Fruit fly (Drosophila melanogaster) whole organism, wandering third instar larva: ENCODE results near the gene CG32639.

ENCODE experiments used
- Abd-B ChIP-seq: fragments of >200 bp; optimal IDR thresholded peaks from 2 replicates; lab custom pipeline; 2017; ENCODE audit warnings: missing biosample characterization, missing genetic modification characterization
- CG32264 ChIP-seq: fragments of 200-800 bp; sonication (Bioruptor generic); optimal IDR thresholded peaks from 2 replicates; lab custom pipeline; 2016; ENCODE audit warnings: missing biosample characterization, missing genetic modification characterization
- CG9705 ChIP-seq: fragments of 200-800 bp; sonication (Bioruptor generic); optimal IDR thresholded peaks from 2 replicates; lab custom pipeline; 2018; ENCODE audit warnings: missing biosample characterization, mild to moderate bottlenecking, missing genetic modification characterization
- CrebA ChIP-seq: fragments of 200-800 bp; sonication (Bioruptor generic); optimal IDR thresholded peaks from 2 replicates; lab custom pipeline; 2016; ENCODE audit warnings: missing biosample characterization, mild to moderate bottlenecking, missing genetic modification characterization, borderline replicate concordance
- GATAd ChIP-seq: sonication (Bioruptor generic); optimal IDR thresholded peaks from 2 replicates; lab custom pipeline; 2016; ENCODE audit warnings: missing biosample characterization, missing genetic modification characterization
- HLH106 ChIP-seq: fragments of 200-800 bp; optimal IDR thresholded peaks from 3 replicates; lab custom pipeline; 2019; ENCODE audit warnings: missing biosample characterization, mild to moderate bottlenecking, missing genetic modification characterization, moderate library complexity
- Hnf4 ChIP-seq: fragments of 200-800 bp; sonication (Bioruptor generic); optimal IDR thresholded peaks from 2 replicates; lab custom pipeline; 2016; ENCODE audit warnings: missing biosample characterization, mild to moderate bottlenecking, missing genetic modification characterization
- Hr78 ChIP-seq: fragments of >200 bp; optimal IDR thresholded peaks from 2 replicates; lab custom pipeline; 2017; ENCODE audit warnings: missing biosample characterization, missing genetic modification characterization
- Hr83 ChIP-seq: fragments of 200-300 bp; sonication (Bioruptor generic); optimal IDR thresholded peaks from 2 replicates; lab custom pipeline; 2016; ENCODE audit warnings: missing biosample characterization, mild to moderate bottlenecking, missing genetic modification characterization, moderate library complexity; ENCODE audit not compliant: poor library complexity, severe bottlenecking
- Jra ChIP-seq: sonication (Bioruptor generic); optimal IDR thresholded peaks from 2 replicates; lab custom pipeline; 2016; ENCODE audit warnings: missing biosample characterization, missing genetic modification characterization
- Mio ChIP-seq: sonication (Bioruptor generic); optimal IDR thresholded peaks from 2 replicates; lab custom pipeline; 2016; ENCODE audit warnings: missing biosample characterization, missing genetic modification characterization
- Myc ChIP-seq: fragments of >200 bp; optimal IDR thresholded peaks from 2 replicates; lab custom pipeline; 2017
- N ChIP-seq: fragments of >200 bp; optimal IDR thresholded peaks from 2 replicates; lab custom pipeline; 2018; ENCODE audit warnings: missing biosample characterization, missing external identifiers, missing genetic modification characterization
- Rel ChIP-seq, 2 experiments: fragments of 200-800 bp; sonication (Bioruptor generic) in 1 of 2; optimal IDR thresholded peaks; 2 replicates in 1 of 2; 3 replicates in 1 of 2; lab custom pipeline; 2016 to 2019; ENCODE audit warnings: mild to moderate bottlenecking in 2 of 2, missing biosample characterization in 2 of 2, missing genetic modification characterization in 2 of 2, moderate library complexity in 1 of 2
- Vsx2 ChIP-seq: fragments of 200-300, 225-300 bp; sonication (Bioruptor generic); optimal IDR thresholded peaks from 2 replicates; lab custom pipeline; 2018; ENCODE audit warnings: missing biosample characterization, missing genetic modification characterization; ENCODE audit not compliant: partially characterized antibody
- br ChIP-seq: fragments of 200-800 bp; sonication (Bioruptor generic); optimal IDR thresholded peaks from 2 replicates; lab custom pipeline; 2016; ENCODE audit warnings: missing biosample characterization, missing genetic modification characterization
- brk ChIP-seq: fragments of 200-800 bp; sonication (Bioruptor generic); optimal IDR thresholded peaks from 2 replicates; lab custom pipeline; 2016; ENCODE audit warnings: missing biosample characterization, mild to moderate bottlenecking, missing genetic modification characterization
- dl ChIP-seq, 2 experiments: fragments of 175-275, 200-275 bp in 1 of 2; fragments of 200-275 bp in 1 of 2; sonication (Bioruptor generic); optimal IDR thresholded peaks; lab custom pipeline; 2018; ENCODE audit warnings: mild to moderate bottlenecking in 2 of 2, missing biosample characterization in 2 of 2, missing genetic modification characterization in 2 of 2, moderate library complexity in 2 of 2; ENCODE audit not compliant: partially characterized antibody in 2 of 2, insufficient read depth in 1 of 2
- dsf ChIP-seq: sonication (Bioruptor generic); optimal IDR thresholded peaks from 2 replicates; lab custom pipeline; 2016; ENCODE audit warnings: missing biosample characterization, missing genetic modification characterization, borderline replicate concordance
- ey ChIP-seq: fragments of 200-800 bp; sonication (Bioruptor generic); optimal IDR thresholded peaks from 2 replicates; lab custom pipeline; 2016; ENCODE audit warnings: missing biosample characterization, missing genetic modification characterization
- foxo ChIP-seq, 2 experiments: fragments of 200-800 bp; sonication (Bioruptor generic); optimal IDR thresholded peaks; 2 replicates in 1 of 2; 3 replicates in 1 of 2; lab custom pipeline; 2016 to 2017; ENCODE audit warnings: missing biosample characterization in 2 of 2, missing genetic modification characterization in 2 of 2
- fru ChIP-seq: fragments of 200-800 bp; sonication (Bioruptor generic); optimal IDR thresholded peaks from 3 replicates; lab custom pipeline; 2016; ENCODE audit warnings: missing biosample characterization, mild to moderate bottlenecking, missing genetic modification characterization
- h ChIP-seq: fragments of 200-800 bp; sonication (Bioruptor generic); optimal IDR thresholded peaks from 3 replicates; lab custom pipeline; 2016; ENCODE audit warnings: missing biosample characterization, mild to moderate bottlenecking, missing genetic modification characterization
- jim ChIP-seq: fragments of 175-275, 200-325 bp; sonication (Bioruptor generic); optimal IDR thresholded peaks from 2 replicates; lab custom pipeline; 2016; ENCODE audit warnings: missing biosample characterization, mild to moderate bottlenecking, missing genetic modification characterization
- lola ChIP-seq: fragments of >200 bp; optimal IDR thresholded peaks from 2 replicates; lab custom pipeline; 2017; ENCODE audit warnings: missing biosample characterization, missing genetic modification characterization
- pan ChIP-seq: fragments of >200 bp; optimal IDR thresholded peaks from 2 replicates; lab custom pipeline; 2017
- rgr ChIP-seq: fragments of 200-800 bp; sonication (Bioruptor generic); optimal IDR thresholded peaks from 3 replicates; lab custom pipeline; 2016; ENCODE audit warnings: missing biosample characterization, mild to moderate bottlenecking, missing genetic modification characterization
- sage ChIP-seq: fragments of 200-800 bp; sonication (Bioruptor generic); optimal IDR thresholded peaks from 2 replicates; lab custom pipeline; 2016; ENCODE audit warnings: missing biosample characterization, mild to moderate bottlenecking, missing genetic modification characterization
- sv ChIP-seq: fragments of 200-800 bp; sonication (Bioruptor generic); optimal IDR thresholded peaks from 3 replicates; lab custom pipeline; 2016; ENCODE audit warnings: missing biosample characterization, missing genetic modification characterization
- tai ChIP-seq: sonication (Bioruptor generic); optimal IDR thresholded peaks from 2 replicates; lab custom pipeline; 2016; ENCODE audit warnings: missing biosample characterization, missing genetic modification characterization
- usp ChIP-seq: fragments of >200 bp; optimal IDR thresholded peaks from 2 replicates; lab custom pipeline; 2017; ENCODE audit warnings: missing biosample characterization, missing genetic modification characterization
- woc ChIP-seq: sonication (Bioruptor generic); optimal IDR thresholded peaks from 2 replicates; lab custom pipeline; 2016; ENCODE audit warnings: missing biosample characterization, mild to moderate bottlenecking, missing genetic modification characterization

Gene CG32639

DNA sequence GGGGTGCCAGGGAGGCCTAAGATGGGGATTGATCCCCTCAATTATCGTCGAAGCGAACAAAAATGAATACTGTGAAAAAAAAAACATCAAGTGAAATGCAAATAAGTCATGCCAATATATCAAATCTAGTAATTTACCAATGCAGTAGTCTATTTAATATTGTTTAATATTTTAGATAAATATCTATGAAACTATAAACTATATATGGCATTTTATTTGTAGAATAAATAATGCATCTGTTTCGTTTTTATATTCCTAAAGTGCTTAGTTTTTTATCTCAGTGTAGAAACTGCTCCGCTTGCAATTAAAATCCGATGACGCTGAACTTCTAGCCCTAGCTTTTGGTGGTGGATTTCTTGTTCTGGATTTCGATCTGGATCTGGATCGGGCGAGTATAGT is 8.2 kb downstream of the CG32639 start:
- TF ChIP-seq dl (GFP tag; optimal IDR thresholded peaks at IDR 0.05; lab: Kevin White, UChicago; ENCODE audit: insufficient read depth in 1 of 2, partially characterized antibody in 2 of 2) (no peak), CG32264 (GFP tag; lab: Kevin White, UChicago) (no peak), sage (GFP tag; lab: Kevin White, UChicago) (no peak), brk (GFP tag; lab: Kevin White, UChicago) (no peak), Jra (GFP tag; lab: Kevin White, UChicago) (no peak), Mio (GFP tag; lab: Kevin White, UChicago) (no peak), lola (GFP tag; lab: Kevin White, UChicago) (no peak), Hr78 (GFP tag; lab: Kevin White, UChicago) (no peak)

dm6 chrX:13227505-13228207 is 8.7 kb downstream of the CG32639 start:
- TF ChIP-seq CG32264 (GFP tag; lab: Kevin White, UChicago): no peak
- TF ChIP-seq tai (GFP tag; lab: Kevin White, UChicago): no peak
- no peak for TF ChIP-seq Hr78 (GFP tag; lab: Kevin White, UChicago)
- no peak for TF ChIP-seq Hr83 (GFP tag; lab: Kevin White, UChicago)
- no peak for TF ChIP-seq woc (GFP tag; lab: Kevin White, UChicago)
- TF ChIP-seq Hnf4 (GFP tag; lab: Kevin White, UChicago): no peak
- TF ChIP-seq Rel (GFP tag; optimal IDR thresholded peaks at IDR 0.05; lab: Kevin White, UChicago): no peak
- no peak for TF ChIP-seq Rel (tag; optimal IDR thresholded peaks at IDR 0.05; lab: Kevin White, UChicago)
- TF ChIP-seq Abd-B (GFP tag; lab: Kevin White, UChicago): no peak
- TF ChIP-seq sv (GFP tag; lab: Kevin White, UChicago): no peak
- TF ChIP-seq br (GFP tag; lab: Kevin White, UChicago): no peak
- TF ChIP-seq CG9705 (GFP tag; lab: Kevin White, UChicago): no peak
- no peak for TF ChIP-seq dl (GFP tag; optimal IDR thresholded peaks at IDR 0.05; lab: Kevin White, UChicago; ENCODE audit: insufficient read depth in 1 of 2, partially characterized antibody in 2 of 2)
- TF ChIP-seq usp (GFP tag; lab: Kevin White, UChicago): no peak
- TF ChIP-seq rgr (GFP tag; lab: Kevin White, UChicago): no peak
- no peak for TF ChIP-seq Myc (lab: Kevin White, UChicago)
- TF ChIP-seq fru (GFP tag; lab: Kevin White, UChicago): no peak
- TF ChIP-seq, all 38 proteins: peak for 0

dm6 chrX:13226478-13226877 is 9.9 kb downstream of the CG32639 start:
- TF ChIP-seq foxo (GFP tag; optimal IDR thresholded peaks at IDR 0.05; lab: Kevin White, UChicago): peak in 1 of 2 experiments; percentile 2
- no peak for TF ChIP-seq brk (GFP tag; lab: Kevin White, UChicago)
- TF ChIP-seq jim (GFP tag; lab: Kevin White, UChicago): no peak
- TF ChIP-seq ey (GFP tag; lab: Kevin White, UChicago): no peak
- no peak for TF ChIP-seq CG32264 (GFP tag; lab: Kevin White, UChicago)
- TF ChIP-seq h (GFP tag; lab: Kevin White, UChicago): peak; percentile 14
- TF ChIP-seq lola (GFP tag; lab: Kevin White, UChicago): no peak
- TF ChIP-seq dsf (GFP tag; lab: Kevin White, UChicago): no peak
- peak; percentile 4 for TF ChIP-seq fru (GFP tag; lab: Kevin White, UChicago)

- TF ChIP-seq sv (GFP tag; lab: Kevin White, UChicago): no peak
- no peak for TF ChIP-seq ey (GFP tag; lab: Kevin White, UChicago)
- no peak for TF ChIP-seq tai (GFP tag; lab: Kevin White, UChicago)
- no peak for TF ChIP-seq brk (GFP tag; lab: Kevin White, UChicago)
- no peak for TF ChIP-seq rgr (GFP tag; lab: Kevin White, UChicago)
- no peak for TF ChIP-seq foxo (GFP tag; optimal IDR thresholded peaks at IDR 0.05; lab: Kevin White, UChicago)
- no peak for TF ChIP-seq pan (lab: Kevin White, UChicago)
- no peak for TF ChIP-seq N (GFP tag; lab: Kevin White, UChicago)
- no peak for TF ChIP-seq Myc (lab: Kevin White, UChicago)
Observed at dm6 chrX:13224846-13225245, 11.5 kb downstream of the CG32639 start.

DNA sequence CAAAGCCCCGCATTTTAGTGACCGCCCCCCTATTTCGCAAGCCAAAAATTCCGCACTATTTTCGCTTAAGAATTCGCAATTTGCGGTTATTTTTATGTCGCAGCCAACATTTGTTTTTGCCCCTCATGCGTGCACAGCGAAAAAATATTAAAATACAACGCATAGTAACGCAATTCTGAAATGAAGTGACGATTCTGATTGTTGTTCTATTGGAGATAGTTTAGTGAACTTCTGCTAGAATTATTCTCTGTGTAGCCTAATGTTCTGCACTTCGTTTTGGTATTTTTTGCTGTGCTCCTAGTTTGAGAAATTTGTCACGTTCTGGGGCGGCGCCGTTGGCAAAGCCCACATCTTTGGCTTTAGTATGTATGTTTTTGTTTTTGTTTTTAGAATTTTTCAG is 14.5 kb downstream of the CG32639 start:
- TF ChIP-seq CG32264 (GFP tag; lab: Kevin White, UChicago) (no peak), CrebA (no peak), sv (GFP tag; lab: Kevin White, UChicago) (no peak), br (GFP tag; lab: Kevin White, UChicago) (no peak), HLH106 (tag; lab: Kevin White, UChicago) (no peak), Hnf4 (GFP tag; lab: Kevin White, UChicago) (no peak), rgr (GFP tag; lab: Kevin White, UChicago) (no peak), Jra (GFP tag; lab: Kevin White, UChicago) (no peak), fru (GFP tag; lab: Kevin White, UChicago) (no peak), GATAd (GFP tag; lab: Kevin White, UChicago) (no peak), Vsx2 (GFP tag; lab: Kevin White, UChicago) (no peak), tai (GFP tag; lab: Kevin White, UChicago) (no peak)
